Fruit fly (Drosophila melanogaster) Kc167 (cell line): Measurements from ENCODE around the gene CG16781.

Experiments
- Myc ChIP-seq: fragments of >200 bp; optimal IDR thresholded peaks from 2 replicates; lab custom pipeline; 2017; ENCODE audit warnings: missing external identifiers
- psq ChIP-seq: fragments of >200 bp; optimal IDR thresholded peaks from 2 replicates; lab custom pipeline; 2017; ENCODE audit warnings: missing external identifiers

DNA sequence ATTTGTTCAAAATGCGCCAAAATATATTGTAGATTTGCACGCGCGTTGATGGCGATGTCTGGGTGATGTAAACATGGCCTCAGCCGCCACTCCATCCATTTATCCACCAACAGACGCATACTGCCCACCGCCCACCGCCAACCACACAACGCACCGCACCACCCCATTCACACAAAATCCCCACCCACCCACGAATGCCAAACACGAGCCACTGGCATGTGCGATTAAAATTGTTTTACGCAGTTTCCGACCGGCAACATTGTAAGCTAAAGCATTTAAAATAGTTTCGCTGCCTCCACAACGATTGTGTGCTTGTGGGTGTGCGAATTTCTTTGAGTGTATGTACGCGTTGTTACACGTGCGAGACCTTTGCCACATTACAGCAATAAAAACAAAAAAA lies 23.3 kb downstream of the CG16781 start:
- no peak for TF ChIP-seq Myc (lab: Kevin White, UChicago)
- TF ChIP-seq psq (lab: Kevin White, UChicago) = no peak
